Worm (Caenorhabditis elegans) whole organism, early embryonic: Measurements from ENCODE around the gene C06B8.3.

Experiments
- B0310.2 ChIP-seq: sonication (generic microtip); optimal IDR thresholded peaks from 2 replicates; lab custom pipeline; 2016; ENCODE audit warnings: mild to moderate bottlenecking, missing genetic modification characterization, missing compliant biosample characterization
- F13C5.2 ChIP-seq: sonication (generic microtip); optimal IDR thresholded peaks from 2 replicates; lab custom pipeline; 2017; ENCODE audit warnings: mild to moderate bottlenecking, missing genetic modification characterization, inconsistent platforms, missing compliant biosample characterization
- aly-1 ChIP-seq: sonication (generic microtip); optimal IDR thresholded peaks from 2 replicates; lab custom pipeline; 2016; ENCODE audit warnings: missing genetic modification characterization, missing compliant biosample characterization
- ama-1 ChIP-seq: fragments of 150-350 bp; optimal IDR thresholded peaks from 2 replicates; lab custom pipeline; 2014
- ceh-13 ChIP-seq: fragments of 200-800 bp; sonication (Bioruptor generic); optimal IDR thresholded peaks from 2 replicates; lab custom pipeline; 2018; ENCODE audit warnings: mild to moderate bottlenecking, missing genetic modification characterization, missing compliant biosample characterization
- ceh-36 ChIP-seq: sonication (generic microtip); optimal IDR thresholded peaks from 2 replicates; lab custom pipeline; 2016; ENCODE audit warnings: missing genetic modification characterization, inconsistent platforms, missing compliant biosample characterization
- ets-7 ChIP-seq: sonication (generic microtip); optimal IDR thresholded peaks from 2 replicates; lab custom pipeline; 2016; ENCODE audit warnings: missing genotype, missing genetic modification characterization, missing compliant biosample characterization
- flt-1 ChIP-seq: fragments of 200-800 bp; sonication (Bioruptor generic); IDR thresholded peaks from 2 replicates; pipeline ENCODE4 v1.3.6; 2022; ENCODE audit warnings: missing genetic modification characterization, missing compliant biosample characterization
- hmbx-1 ChIP-seq: sonication (generic microtip); optimal IDR thresholded peaks from 2 replicates; lab custom pipeline; 2016; ENCODE audit warnings: mild to moderate bottlenecking, missing genetic modification characterization, missing compliant biosample characterization
- hmg-4 ChIP-seq: fragments of 200-800 bp; sonication (Bioruptor generic); optimal IDR thresholded peaks from 2 replicates; lab custom pipeline; 2018; ENCODE audit warnings: mild to moderate bottlenecking, missing genetic modification characterization, missing compliant biosample characterization
- hnd-1 ChIP-seq: sonication (generic microtip); optimal IDR thresholded peaks from 2 replicates; lab custom pipeline; 2016; ENCODE audit warnings: missing genetic modification characterization, missing compliant biosample characterization
- pes-1 ChIP-seq: fragments of 200-800 bp; sonication (Bioruptor generic); IDR thresholded peaks from 2 replicates; pipeline ENCODE4 v1.3.6; 2022; ENCODE audit warnings: missing genetic modification reagents, missing genetic modification characterization, missing compliant biosample characterization
- scrt-1 ChIP-seq: fragments of 200-800 bp; sonication (Bioruptor generic); IDR thresholded peaks from 2 replicates; pipeline ENCODE4 v1.3.6; 2022; ENCODE audit warnings: missing genetic modification characterization, missing compliant biosample characterization
- sea-1 ChIP-seq: fragments of 200-800 bp; sonication (Bioruptor generic); conservative IDR thresholded peaks from 2 replicates; pipeline ENCODE4 v1.3.6; 2022; ENCODE audit warnings: missing genetic modification characterization, missing compliant biosample characterization
- tbx-11 ChIP-seq: fragments of 200-800 bp; sonication (Bioruptor generic); IDR thresholded peaks from 2 replicates; pipeline ENCODE4 v1.3.6; 2022; ENCODE audit warnings: missing genetic modification characterization, missing compliant biosample characterization
- tbx-37 ChIP-seq: fragments of 200-800 bp; sonication (Bioruptor generic); conservative IDR thresholded peaks from 2 replicates; pipeline ENCODE4 v1.3.6; 2022; ENCODE audit warnings: missing genetic modification reagents, missing genetic modification characterization, missing compliant biosample characterization
- tra-4 ChIP-seq: sonication (generic microtip); optimal IDR thresholded peaks from 2 replicates; lab custom pipeline; 2017; ENCODE audit warnings: missing genetic modification characterization, missing compliant biosample characterization

The C06B8.3 gene

DNA sequence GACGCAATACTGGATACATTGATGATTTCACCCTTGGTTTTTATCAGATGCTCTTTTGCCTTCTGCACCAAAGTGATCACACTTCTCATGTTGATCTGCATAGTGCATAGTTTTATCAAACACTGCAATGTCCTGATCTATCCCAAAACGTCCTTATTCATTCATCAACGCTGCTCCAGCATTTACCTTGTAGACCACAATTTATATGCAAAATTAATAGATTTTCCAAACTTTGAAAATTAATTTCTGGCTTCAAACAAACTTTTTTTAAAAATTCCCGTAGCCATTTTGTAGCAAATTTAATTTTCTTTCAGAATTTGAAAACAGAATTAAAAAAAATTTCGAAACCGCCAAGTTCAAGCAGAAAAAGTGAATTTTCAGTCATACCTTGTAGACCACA lies at the start of gene C06B8.3:
C06B8.3 (minus strand) TSS at position 101 of the 400 bp plus-strand sequence.
- TF ChIP-seq ceh-36 (tag; lab: Kevin White, UChicago), result no peak
- TF ChIP-seq tra-4 (tag; lab: Kevin White, UChicago), result no peak
- no peak for TF ChIP-seq F13C5.2

DNA sequence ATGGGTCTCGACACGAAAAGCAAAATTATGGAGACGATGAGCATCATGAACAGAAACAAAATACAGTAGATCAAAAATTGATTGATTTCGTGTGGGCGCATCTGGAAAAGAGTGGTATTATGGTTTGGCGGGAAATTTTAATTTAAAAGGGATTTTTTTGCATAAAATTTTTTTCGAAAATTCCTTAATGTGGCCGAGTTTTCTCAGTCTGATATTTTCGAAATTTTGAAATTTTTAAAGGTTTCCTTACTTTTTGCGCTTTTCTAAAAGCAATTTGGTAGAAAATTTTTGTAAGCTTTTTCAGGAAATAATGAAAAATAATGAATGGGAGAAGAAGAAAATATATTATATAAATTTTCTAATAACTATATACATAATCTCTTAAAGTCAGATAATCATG lies 49.4 kb upstream of the C06B8.3 start, which contains the start of gene F21A3.2:
F21A3.2 (minus strand) TSS at position 101 of the 400 bp plus-strand sequence.
- no peak for TF ChIP-seq ets-7 (tag; lab: Kevin White, UChicago)
- TF ChIP-seq B0310.2 (tag; lab: Kevin White, UChicago), result no peak
- TF ChIP-seq scrt-1, result no peak
- TF ChIP-seq ama-1 (lab: Kevin White, UChicago), result no peak
- TF ChIP-seq hmg-4, result no peak
- no peak for TF ChIP-seq pes-1 (GFP tag; lab: Robert Waterston, UW)
- TF ChIP-seq hmbx-1, result no peak
- TF ChIP-seq hnd-1, result no peak
- no peak for TF ChIP-seq tbx-37 (GFP tag; lab: Robert Waterston, UW)
- TF ChIP-seq tbx-11 (GFP tag; lab: Robert Waterston, UW), result no peak
- TF ChIP-seq ceh-13 (GFP tag; lab: Kevin White, UChicago), result no peak
- TF ChIP-seq flt-1 (GFP tag; lab: Robert Waterston, UW), result no peak
- TF ChIP-seq sea-1, result no peak
- no peak for TF ChIP-seq F13C5.2
- TF ChIP-seq tra-4 (tag; lab: Kevin White, UChicago), result no peak
- no peak for TF ChIP-seq ceh-36 (tag; lab: Kevin White, UChicago)
- no peak for TF ChIP-seq aly-1

DNA sequence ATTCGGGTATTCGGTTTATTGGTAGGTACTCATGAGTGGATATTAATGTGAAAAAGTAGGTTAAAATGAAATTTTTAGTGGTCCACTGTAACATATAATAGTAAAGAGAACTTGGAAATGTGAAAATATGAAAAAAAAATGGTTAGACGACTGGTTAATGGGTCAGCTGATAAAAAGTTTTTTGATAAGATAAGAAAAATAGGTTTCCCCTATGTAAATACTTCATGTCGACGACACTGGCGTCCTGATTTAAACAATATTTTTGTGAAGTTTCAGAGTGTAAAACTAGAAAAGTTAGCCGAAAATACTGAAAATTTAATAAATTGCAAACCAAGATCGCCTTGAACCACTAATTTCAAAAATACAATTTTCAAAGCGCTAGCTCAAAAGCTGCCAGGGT lies 48.7 kb upstream of the C06B8.3 start, which contains the start of gene F21A3.11:
F21A3.11 (minus strand) TSS at position 117 of the 400 bp plus-strand sequence.
- TF ChIP-seq scrt-1, result no peak
- no peak for TF ChIP-seq ceh-36 (tag; lab: Kevin White, UChicago)
- TF ChIP-seq ets-7 (tag; lab: Kevin White, UChicago), result no peak
- TF ChIP-seq flt-1 (GFP tag; lab: Robert Waterston, UW), result no peak
- TF ChIP-seq tbx-37 (GFP tag; lab: Robert Waterston, UW), result no peak
- no peak for TF ChIP-seq sea-1
- no peak for TF ChIP-seq F13C5.2
- TF ChIP-seq aly-1, result no peak
- TF ChIP-seq tbx-11 (GFP tag; lab: Robert Waterston, UW), result no peak
- TF ChIP-seq B0310.2 (tag; lab: Kevin White, UChicago), result no peak
- TF ChIP-seq hnd-1, result no peak
- no peak for TF ChIP-seq ama-1 (lab: Kevin White, UChicago)
- TF ChIP-seq tra-4 (tag; lab: Kevin White, UChicago), result no peak
- no peak for TF ChIP-seq ceh-13 (GFP tag; lab: Kevin White, UChicago)
- no peak for TF ChIP-seq hmbx-1
- TF ChIP-seq hmg-4, result no peak

DNA sequence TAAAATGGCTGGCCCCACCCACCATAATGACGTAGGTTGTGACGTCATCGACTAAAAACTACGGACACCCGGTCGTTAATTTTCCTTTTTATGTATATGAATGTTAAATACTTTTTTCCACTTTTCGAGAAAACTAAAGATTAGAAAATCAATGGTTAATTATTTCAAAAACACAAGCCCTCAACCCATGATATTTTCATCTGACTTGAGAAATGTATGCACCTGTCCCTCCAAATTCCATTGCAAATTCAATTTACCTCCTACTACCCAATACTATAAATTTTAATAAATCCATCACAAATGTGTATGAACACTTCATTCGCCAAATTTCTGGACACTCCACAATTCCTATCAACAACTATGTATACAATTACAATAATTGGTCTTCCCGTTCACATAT lies 44.6 kb upstream of the C06B8.3 start, which contains the start of gene srh-276:
srh-276 (plus strand) TSS at position 301 of the 400 bp plus-strand sequence.
- TF ChIP-seq tbx-37 (GFP tag; lab: Robert Waterston, UW) (no peak), ceh-13 (GFP tag; lab: Kevin White, UChicago) (no peak), scrt-1 (no peak), B0310.2 (tag; lab: Kevin White, UChicago) (no peak), F13C5.2 (no peak), ceh-36 (tag; lab: Kevin White, UChicago) (no peak), aly-1 (no peak), hmg-4 (no peak), tbx-11 (GFP tag; lab: Robert Waterston, UW) (no peak), ama-1 (lab: Kevin White, UChicago) (no peak), tra-4 (tag; lab: Kevin White, UChicago) (no peak), pes-1 (GFP tag; lab: Robert Waterston, UW) (no peak), sea-1 (no peak), hnd-1 (no peak), hmbx-1 (no peak), ets-7 (tag; lab: Kevin White, UChicago) (no peak), flt-1 (GFP tag; lab: Robert Waterston, UW) (no peak)

DNA sequence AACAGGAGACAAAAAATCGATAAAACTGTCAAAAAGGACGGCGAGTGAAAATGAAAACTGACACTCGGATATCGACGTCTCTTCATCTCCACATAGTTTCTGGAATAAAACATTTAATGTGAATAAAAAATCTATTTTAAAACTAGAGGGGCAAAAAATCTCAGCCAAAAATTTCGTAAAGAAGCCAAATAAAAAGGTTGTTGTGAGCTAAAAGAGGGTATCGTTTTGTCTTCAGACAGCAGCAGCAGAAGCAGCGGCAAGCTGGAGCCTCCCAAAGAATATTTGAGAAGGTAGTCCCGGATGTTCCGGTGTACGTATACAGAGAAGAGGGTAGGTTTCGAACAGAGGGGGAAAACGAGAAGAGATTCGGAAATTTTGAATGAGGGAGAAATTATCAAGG lies 37.5 kb upstream of the C06B8.3 start, which contains the start of gene lgc-31:
lgc-31 (minus strand) TSS at position 101 of the 400 bp plus-strand sequence.
- TF ChIP-seq ama-1 (lab: Kevin White, UChicago) (no peak), flt-1 (GFP tag; lab: Robert Waterston, UW) (no peak), ets-7 (tag; lab: Kevin White, UChicago) (no peak), sea-1 (no peak), B0310.2 (tag; lab: Kevin White, UChicago) (no peak), pes-1 (GFP tag; lab: Robert Waterston, UW) (no peak), tra-4 (tag; lab: Kevin White, UChicago) (no peak), scrt-1 (no peak), tbx-37 (GFP tag; lab: Robert Waterston, UW) (no peak), ceh-36 (tag; lab: Kevin White, UChicago) (no peak), tbx-11 (GFP tag; lab: Robert Waterston, UW) (no peak), ceh-13 (GFP tag; lab: Kevin White, UChicago) (no peak), hmg-4 (no peak), hnd-1 (no peak), hmbx-1 (no peak)

DNA sequence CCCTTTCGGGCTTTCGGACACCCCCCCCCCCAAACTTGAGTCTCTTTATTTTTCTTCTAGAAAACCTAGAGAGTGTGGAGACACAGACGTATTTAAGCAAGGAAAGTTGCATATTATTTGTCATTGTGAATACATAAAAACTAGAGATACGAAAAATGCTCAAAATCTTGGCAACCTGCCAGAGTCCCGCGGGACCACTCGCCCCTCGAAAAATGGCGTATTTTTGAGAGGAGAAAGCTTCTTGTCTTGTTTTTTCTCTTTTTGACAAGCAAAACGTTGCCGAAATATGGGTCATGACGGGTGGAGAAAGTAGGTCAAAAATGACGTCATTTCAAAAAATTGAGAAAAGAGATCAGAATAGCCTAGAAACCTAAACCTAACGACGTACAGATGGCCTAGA lies 36.0 kb upstream of the C06B8.3 start:
- TF ChIP-seq flt-1 (GFP tag; lab: Robert Waterston, UW), result no peak
- no peak for TF ChIP-seq scrt-1
- no peak for TF ChIP-seq F13C5.2
- no peak for TF ChIP-seq ama-1 (lab: Kevin White, UChicago)
- no peak for TF ChIP-seq tra-4 (tag; lab: Kevin White, UChicago)

DNA sequence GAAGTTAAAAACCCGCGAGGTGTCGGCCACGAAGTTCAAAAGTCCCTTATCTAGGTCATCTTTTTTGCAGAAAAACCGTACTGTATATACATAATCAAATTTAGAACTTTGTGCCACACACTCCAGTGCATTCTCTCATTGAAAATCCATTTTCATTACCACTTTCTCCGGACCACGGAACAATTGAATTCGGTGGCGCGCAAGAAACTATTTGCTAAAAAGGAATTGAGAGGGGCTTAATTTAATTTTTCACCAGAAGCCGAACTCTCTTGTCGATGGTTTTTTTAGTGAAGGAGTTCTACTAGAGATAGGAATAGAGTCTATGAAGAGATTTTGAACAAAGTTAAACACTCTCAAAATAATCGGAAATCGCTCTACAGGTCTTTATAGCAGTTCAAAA lies 35.4 kb upstream of the C06B8.3 start:
- TF ChIP-seq scrt-1 (no peak), F13C5.2 (no peak), B0310.2 (tag; lab: Kevin White, UChicago) (no peak), sea-1 (no peak), tbx-37 (GFP tag; lab: Robert Waterston, UW) (no peak), tra-4 (tag; lab: Kevin White, UChicago) (no peak), ceh-36 (tag; lab: Kevin White, UChicago) (no peak), hmg-4 (no peak), tbx-11 (GFP tag; lab: Robert Waterston, UW) (no peak), pes-1 (GFP tag; lab: Robert Waterston, UW) (no peak), hnd-1 (no peak), ama-1 (lab: Kevin White, UChicago) (no peak)
